Worm (Caenorhabditis elegans) whole organism, young adult: ENCODE results near the gene sdc-2.

Experiments used
- B0336.3 ChIP-seq: fragments of 200-800 bp; sonication (Bioruptor generic); IDR thresholded peaks from 2 replicates; pipeline ENCODE4 v1.3.6; 2022; ENCODE audit warnings: missing genetic modification characterization, missing compliant biosample characterization
- C06A6.2 ChIP-seq: fragments of 200-800 bp; sonication (Bioruptor generic); conservative IDR thresholded peaks from 2 replicates; pipeline ENCODE4 v1.3.6; 2022; ENCODE audit warnings: missing genetic modification characterization, missing compliant biosample characterization
- C17E4.6 ChIP-seq: fragments of 200-800 bp; sonication (Bioruptor generic); IDR thresholded peaks from 2 replicates; pipeline ENCODE4 v1.3.6; 2022; ENCODE audit warnings: missing genetic modification reagents, missing genetic modification characterization, missing compliant biosample characterization
- F23B12.7 ChIP-seq: sonication (generic microtip); optimal IDR thresholded peaks from 2 replicates; lab custom pipeline; 2017; ENCODE audit warnings: missing genetic modification characterization, mild to moderate bottlenecking, missing compliant biosample characterization, antibody characterized with exemption, moderate library complexity; ENCODE audit not compliant: insufficient read depth
- K12H6.12 ChIP-seq: fragments of 200-800 bp; sonication (Bioruptor generic); optimal IDR thresholded peaks from 2 replicates; lab custom pipeline; 2018; ENCODE audit warnings: mild to moderate bottlenecking, missing genetic modification characterization, missing compliant biosample characterization
- T07F8.4 ChIP-seq: sonication (generic microtip); optimal IDR thresholded peaks from 2 replicates; lab custom pipeline; 2016; ENCODE audit warnings: mild to moderate bottlenecking, missing genetic modification characterization, moderate library complexity, missing compliant biosample characterization
- Y67H2A.10 ChIP-seq: fragments of 200-800 bp; sonication (Bioruptor generic); conservative IDR thresholded peaks from 2 replicates; pipeline ENCODE4 v1.3.6; 2022; ENCODE audit warnings: missing genetic modification reagents, missing genetic modification characterization, missing compliant biosample characterization
- ama-1 ChIP-seq, 3 experiments: fragments of 150-350 bp in 1 of 3; sonication (generic microtip) in 2 of 3; optimal IDR thresholded peaks; 2 replicates each; lab custom pipeline; 2014 to 2018; ENCODE audit warnings: missing biosample characterization in 2 of 3, missing genetic modification characterization in 2 of 3, missing genetic modification reagents in 2 of 3
- atf-7 ChIP-seq: sonication (generic microtip); optimal IDR thresholded peaks from 2 replicates; lab custom pipeline; 2017; ENCODE audit warnings: mild to moderate bottlenecking, missing genetic modification characterization, missing compliant biosample characterization
- attf-5 ChIP-seq: fragments of 200-800 bp; sonication (Bioruptor generic); optimal IDR thresholded peaks from 2 replicates; lab custom pipeline; 2018; ENCODE audit warnings: mild to moderate bottlenecking, missing genetic modification characterization, missing compliant biosample characterization
- bed-2 ChIP-seq: fragments of 200-800 bp; sonication (Bioruptor generic); IDR thresholded peaks from 2 replicates; pipeline ENCODE4 v1.3.6; 2022; ENCODE audit warnings: missing genetic modification reagents, missing genetic modification characterization, missing compliant biosample characterization
- cebp-1 ChIP-seq, 2 experiments: fragments of 200-800 bp in 1 of 2; sonication (Bioruptor generic) in 1 of 2; sonication (generic microtip) in 1 of 2; IDR thresholded peaks in 1 of 2; optimal IDR thresholded peaks in 1 of 2; 2 replicates each; pipeline versions ENCODE4 v1.3.6 to Lab custom; 2017 to 2022; ENCODE audit warnings: missing compliant biosample characterization in 2 of 2, missing genetic modification characterization in 2 of 2, mild to moderate bottlenecking in 1 of 2, missing genetic modification reagents in 1 of 2, moderate library complexity in 1 of 2
- ceh-100 ChIP-seq: fragments of 200-800 bp; sonication (Bioruptor generic); IDR thresholded peaks from 2 replicates; pipeline ENCODE4 v1.3.6; 2022; ENCODE audit warnings: missing genetic modification reagents, missing genetic modification characterization, missing compliant biosample characterization
- chd-7 ChIP-seq: sonication (generic microtip); optimal IDR thresholded peaks from 2 replicates; lab custom pipeline; 2016; ENCODE audit warnings: mild to moderate bottlenecking, missing genetic modification characterization, moderate library complexity, missing compliant biosample characterization
- dox-1 ChIP-seq: fragments of 200-800 bp; sonication (Bioruptor generic); IDR thresholded peaks from 2 replicates; pipeline ENCODE4 v1.3.6; 2022; ENCODE audit warnings: missing genetic modification reagents, missing genetic modification characterization, missing compliant biosample characterization
- dpff-1 ChIP-seq: sonication (generic microtip); optimal IDR thresholded peaks from 2 replicates; lab custom pipeline; 2017; ENCODE audit warnings: mild to moderate bottlenecking, missing genetic modification characterization, missing compliant biosample characterization
- egl-44 ChIP-seq: fragments of 200-800 bp; sonication (Bioruptor generic); IDR thresholded peaks from 2 replicates; pipeline ENCODE4 v1.3.6; 2022; ENCODE audit warnings: missing genetic modification reagents, missing genetic modification characterization, missing compliant biosample characterization
- egrh-3 ChIP-seq: fragments of 200-800 bp; sonication (Bioruptor generic); IDR thresholded peaks from 2 replicates; pipeline ENCODE4 v1.3.6; 2022; ENCODE audit warnings: missing genetic modification reagents, missing genetic modification characterization, missing compliant biosample characterization
- hmg-1.2 ChIP-seq: fragments of 200-800 bp; sonication (Bioruptor generic); IDR thresholded peaks from 2 replicates; pipeline ENCODE4 v1.3.6; 2022; ENCODE audit warnings: missing genetic modification reagents, missing genetic modification characterization, missing compliant biosample characterization
- hrde-1 ChIP-seq: sonication (generic microtip); optimal IDR thresholded peaks from 2 replicates; lab custom pipeline; 2016; ENCODE audit warnings: missing genetic modification characterization, mild to moderate bottlenecking, missing compliant biosample characterization, moderate library complexity, missing genotype, missing genetic modification reagents, borderline replicate concordance
- let-607 ChIP-seq, 2 experiments: fragments of 200-800 bp in 1 of 2; sonication (Bioruptor generic) in 1 of 2; sonication (generic microtip) in 1 of 2; optimal IDR thresholded peaks; 2 replicates each; lab custom pipeline; 2016 to 2018; ENCODE audit warnings: mild to moderate bottlenecking in 2 of 2, missing compliant biosample characterization in 2 of 2, missing genetic modification characterization in 2 of 2, moderate library complexity in 2 of 2, missing genotype in 1 of 2
- lin-35 ChIP-seq, 3 experiments: fragments of 150-350 bp in 2 of 3; sonication (generic microtip) in 1 of 3; optimal IDR thresholded peaks; 2 replicates each; lab custom pipeline; 2014 to 2018; ENCODE audit warnings: missing biosample characterization in 3 of 3, missing genetic modification characterization in 3 of 3, missing genetic modification reagents in 3 of 3
- lin-40 ChIP-seq: sonication (generic microtip); optimal IDR thresholded peaks from 2 replicates; lab custom pipeline; 2016; ENCODE audit warnings: missing genetic modification characterization, mild to moderate bottlenecking, missing compliant biosample characterization, missing genotype, missing genetic modification reagents
- lsy-27 ChIP-seq: sonication (generic microtip); optimal IDR thresholded peaks from 2 replicates; lab custom pipeline; 2017; ENCODE audit warnings: missing genetic modification characterization, mild to moderate bottlenecking, missing compliant biosample characterization, antibody characterized with exemption, missing genotype, borderline replicate concordance; ENCODE audit not compliant: insufficient read depth
- madf-10 ChIP-seq: sonication (generic microtip); optimal IDR thresholded peaks from 2 replicates; lab custom pipeline; 2016; ENCODE audit warnings: mild to moderate bottlenecking, missing genetic modification characterization, missing compliant biosample characterization
- madf-3 ChIP-seq: fragments of 200-800 bp; sonication (Bioruptor generic); IDR thresholded peaks from 2 replicates; pipeline ENCODE4 v1.3.6; 2022; ENCODE audit warnings: missing genetic modification reagents, missing genetic modification characterization, missing compliant biosample characterization
- mcd-1 ChIP-seq: fragments of 200-800 bp; sonication (Bioruptor generic); IDR thresholded peaks from 2 replicates; pipeline ENCODE4 v1.3.6; 2022; ENCODE audit warnings: missing genetic modification reagents, missing genetic modification characterization, missing compliant biosample characterization
- mel-28 ChIP-seq: sonication (generic microtip); optimal IDR thresholded peaks from 2 replicates; lab custom pipeline; 2016; ENCODE audit warnings: borderline replicate concordance, mild to moderate bottlenecking, missing genetic modification characterization, missing compliant biosample characterization
- mxl-1 ChIP-seq: sonication (generic microtip); optimal IDR thresholded peaks from 2 replicates; lab custom pipeline; 2016; ENCODE audit warnings: missing genetic modification characterization, missing compliant biosample characterization
- nhr-179 ChIP-seq: sonication (generic microtip); optimal IDR thresholded peaks from 2 replicates; lab custom pipeline; 2016; ENCODE audit warnings: mild to moderate bottlenecking, missing genetic modification characterization, missing compliant biosample characterization
- nhr-80 ChIP-seq: sonication (generic microtip); optimal IDR thresholded peaks from 2 replicates; lab custom pipeline; 2016; ENCODE audit warnings: missing genetic modification characterization, missing compliant biosample characterization
- rec-8 ChIP-seq, 2 experiments: sonication (generic microtip); optimal IDR thresholded peaks; 2 replicates each; lab custom pipeline; 2016; ENCODE audit warnings: mild to moderate bottlenecking in 2 of 2, missing genetic modification characterization in 2 of 2, missing genetic modification reagents in 2 of 2, missing genotype in 2 of 2, missing biosample characterization in 1 of 2, missing compliant biosample characterization in 1 of 2, moderate library complexity in 1 of 2
- sea-2 ChIP-seq: fragments of 200-800 bp; sonication (Bioruptor generic); IDR thresholded peaks from 2 replicates; pipeline ENCODE4 v1.3.6; 2022; ENCODE audit warnings: missing genetic modification characterization, missing compliant biosample characterization
- snpc-1.1 ChIP-seq: sonication (generic microtip); optimal IDR thresholded peaks from 2 replicates; lab custom pipeline; 2017; ENCODE audit warnings: missing genetic modification characterization, mild to moderate bottlenecking, missing compliant biosample characterization, antibody characterized with exemption, moderate library complexity, missing genotype, missing genetic modification reagents; ENCODE audit not compliant: insufficient read depth
- snpc-4 ChIP-seq, 5 experiments: fragments of 150-350 bp in 1 of 5; sonication (generic microtip) in 4 of 5; optimal IDR thresholded peaks; 2 replicates each; lab custom pipeline; 2014 to 2018; ENCODE audit warnings: missing genetic modification characterization in 5 of 5, missing biosample characterization in 3 of 5, antibody characterized with exemption in 2 of 5, mild to moderate bottlenecking in 2 of 5, missing compliant biosample characterization in 2 of 5, missing genotype in 2 of 5, moderate library complexity in 2 of 5, missing genetic modification reagents in 1 of 5
- somi-1 ChIP-seq: fragments of 200-800 bp; sonication (Bioruptor generic); optimal IDR thresholded peaks from 2 replicates; lab custom pipeline; 2018; ENCODE audit warnings: mild to moderate bottlenecking, missing genetic modification characterization, missing compliant biosample characterization
- tlf-1 ChIP-seq: fragments of 200-800 bp; sonication (Bioruptor generic); optimal IDR thresholded peaks from 2 replicates; lab custom pipeline; 2018; ENCODE audit warnings: mild to moderate bottlenecking, missing genetic modification characterization, missing compliant biosample characterization
- zfh-2 ChIP-seq: fragments of 200-800 bp; sonication (Bioruptor generic); conservative IDR thresholded peaks from 2 replicates; pipeline ENCODE4 v1.3.6; 2022; ENCODE audit warnings: missing genetic modification reagents, missing genetic modification characterization, missing compliant biosample characterization
- ztf-26 ChIP-seq: sonication (generic microtip); optimal IDR thresholded peaks from 2 replicates; lab custom pipeline; 2017; ENCODE audit warnings: missing genetic modification characterization, missing compliant biosample characterization
- ztf-3 ChIP-seq: fragments of 200-800 bp; sonication (Bioruptor generic); optimal IDR thresholded peaks from 2 replicates; lab custom pipeline; 2018; ENCODE audit warnings: mild to moderate bottlenecking, missing genetic modification characterization, missing compliant biosample characterization

Gene sdc-2

ce11 chrX:11522058-11522757, at the start of gene sdc-2 (continued):
- TF ChIP-seq Y67H2A.10 (GFP tag; lab: Robert Waterston, UW), result no peak
- TF ChIP-seq egl-44 (GFP tag; lab: Robert Waterston, UW), result no peak
- TF ChIP-seq snpc-1.1, result no peak
- no peak for TF ChIP-seq T07F8.4 (tag; lab: Kevin White, UChicago)
- no peak for TF ChIP-seq sea-2 (GFP tag; lab: Robert Waterston, UW)
- TF ChIP-seq C17E4.6 (GFP tag; lab: Robert Waterston, UW), result no peak
- TF ChIP-seq hmg-1.2 (GFP tag; lab: Robert Waterston, UW), result peak; percentile 74
- TF ChIP-seq ceh-100, result no peak
- TF ChIP-seq hrde-1 (tag; lab: Kevin White, UChicago), result no peak

ce11 chrX:11472953-11473671, 49.4 kb upstream of the sdc-2 start:
- TF ChIP-seq mxl-1 (no peak), ztf-3 (GFP tag; lab: Kevin White, UChicago) (no peak), let-607 (tag; optimal IDR thresholded peaks at IDR 0.05; lab: Kevin White, UChicago) (peak in 1 of 2 experiments; percentile 15), somi-1 (GFP tag; lab: Kevin White, UChicago) (peak; percentile 32), lin-40 (tag; lab: Kevin White, UChicago) (peak; percentile 66), dox-1 (peak; percentile 68), bed-2 (GFP tag; lab: Robert Waterston, UW) (no peak), nhr-80 (tag; lab: Kevin White, UChicago) (no peak), zfh-2 (GFP tag; lab: Robert Waterston, UW) (peak; percentile 99), rec-8 (tag; optimal IDR thresholded peaks at IDR 0.05; lab: Kevin White, UChicago) (no peak), cebp-1 (GFP tag; IDR thresholded peaks at IDR 0.05; lab: Robert Waterston, UW) (no peak), cebp-1 (tag; optimal IDR thresholded peaks at IDR 0.05; lab: Kevin White, UChicago) (peak; percentile 65), lsy-27 (tag; lab: Kevin White, UChicago) (no peak), snpc-4 (GFP tag; optimal IDR thresholded peaks at IDR 0.05; lab: Kevin White, UChicago) (no peak), snpc-4 (tag; optimal IDR thresholded peaks at IDR 0.05; lab: Kevin White, UChicago) (peak in 2 of 4 experiments; percentile 21 to 54), C06A6.2 (GFP tag; lab: Robert Waterston, UW) (no peak), B0336.3 (GFP tag; lab: Robert Waterston, UW) (peak; percentile 48; the same call in 1 of the 2 replicates), tlf-1 (GFP tag; lab: Kevin White, UChicago) (peak; percentile 18), mcd-1 (0 out of 2 replicates have a peak, but pooled peaks have one; percentile 22), ztf-26 (tag; lab: Kevin White, UChicago) (peak; percentile 35), atf-7 (tag; lab: Kevin White, UChicago) (peak; percentile 24), F23B12.7 (tag; lab: Kevin White, UChicago) (no peak), ama-1 (optimal IDR thresholded peaks at IDR 0.05; lab: Kevin White, UChicago) (no peak), ama-1 (GFP tag; optimal IDR thresholded peaks at IDR 0.05; lab: Kevin White, UChicago) (no peak), dpff-1 (peak; percentile 23), madf-10 (tag; lab: Kevin White, UChicago) (peak; percentile 98), lin-35 (GFP tag; optimal IDR thresholded peaks at IDR 0.05; lab: Kevin White, UChicago) (no peak), chd-7 (peak; percentile 48), egrh-3 (peak; percentile 84), mel-28 (tag; lab: Kevin White, UChicago) (no peak), madf-3 (GFP tag; lab: Robert Waterston, UW) (no peak), attf-5 (peak; percentile 3), nhr-179 (tag; lab: Kevin White, UChicago) (no peak), K12H6.12 (peak; percentile 86)
- TF ChIP-seq, all 124 proteins: peak for 18
